Fruit fly (Drosophila melanogaster): ENCODE measurements around the gene Oatp33Eb.

DNA sequence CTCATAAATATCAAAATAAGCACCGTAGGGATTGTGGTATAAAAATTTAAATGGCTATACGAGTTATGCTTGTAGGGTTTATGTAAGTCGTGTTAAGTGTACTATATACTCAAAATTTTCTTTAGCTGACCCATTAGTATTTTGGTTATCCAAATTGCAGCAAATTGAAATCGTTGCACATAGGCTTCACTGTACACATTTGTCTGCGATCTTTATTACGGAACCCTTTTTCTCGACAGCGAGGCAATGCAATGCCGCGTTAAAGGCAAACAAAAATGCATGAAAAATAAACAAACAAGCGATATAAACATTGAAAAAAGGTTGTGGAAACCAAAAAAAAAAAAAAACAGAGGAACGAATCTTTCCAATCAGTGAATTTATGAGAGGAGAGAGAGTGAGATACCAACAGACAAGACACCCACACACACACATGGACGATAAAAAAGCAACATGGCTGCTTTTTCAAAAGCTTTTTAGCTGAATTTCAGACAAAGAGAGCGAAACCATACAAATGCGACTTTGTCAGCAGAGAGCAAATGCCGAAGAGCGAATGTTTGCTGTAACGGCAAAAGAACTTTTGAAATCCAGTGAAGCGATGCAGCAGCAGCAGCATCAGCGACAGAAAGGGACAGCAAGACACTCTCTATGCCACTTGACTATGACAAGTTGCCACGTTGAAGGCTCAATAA lies 35.7 kb downstream of the Oatp33Eb start:
- TF ChIP-seq CG17806 (tag; optimal IDR thresholded peaks at IDR 0.05): peak; percentile 95
- TF ChIP-seq CG8301 (tag; optimal IDR thresholded peaks at IDR 0.05): peak; percentile 96
- TF ChIP-seq Ets98B (GFP tag; IDR thresholded peaks at IDR 0.05): peak; percentile 95
- peak; percentile 97 for TF ChIP-seq CG15710 (tag; optimal IDR thresholded peaks at IDR 0.05)
- peak; percentile 93 for TF ChIP-seq Snoo (tag; optimal IDR thresholded peaks at IDR 0.05)
- TF ChIP-seq Pif1B (GFP tag; optimal IDR thresholded peaks at IDR 0.05): peak; percentile 96
- TF ChIP-seq CG12605 (GFP tag; IDR thresholded peaks at IDR 0.05): peak; percentile 89
- peak; percentile 92 for TF ChIP-seq gl (tag; optimal IDR thresholded peaks at IDR 0.05)
- peak; percentile 96 for TF ChIP-seq Pif1A (GFP tag; optimal IDR thresholded peaks at IDR 0.05)
- peak; percentile 96 for TF ChIP-seq CG14655 (GFP tag; optimal IDR thresholded peaks at IDR 0.05)

Measured in whole organism, pupa.